Fruit fly (Drosophila melanogaster) whole organism, adult: Measurements from ENCODE around the gene CG7182.
A peak's percentile ranks its signal among the peaks of the same experiment; 100 is the strongest.

Experiments
- CG12768 ChIP-seq: fragments of 200-800 bp; sonication (Bioruptor generic); optimal IDR thresholded peaks from 2 replicates; lab custom pipeline; 2017; ENCODE audit warnings: missing biosample characterization, missing genetic modification characterization, mild to moderate bottlenecking, moderate library complexity, missing genetic modification reagents
- cic ChIP-seq: fragments of 200-800 bp; sonication (Bioruptor generic); optimal IDR thresholded peaks from 2 replicates; lab custom pipeline; 2017; ENCODE audit warnings: missing biosample characterization, mild to moderate bottlenecking, missing genetic modification characterization, moderate library complexity
- tj ChIP-seq: fragments of 200-800 bp; sonication (Bioruptor generic); optimal IDR thresholded peaks from 3 replicates; lab custom pipeline; 2017; ENCODE audit warnings: missing biosample characterization, mild to moderate bottlenecking, missing genetic modification characterization, moderate library complexity

- TF ChIP-seq CG12768, result peak; percentile 26
- no peak for TF ChIP-seq tj
- no peak for TF ChIP-seq cic (GFP tag; lab: Kevin White, UChicago)
These were observed 14.0 kb upstream of the CG7182 start for dm6 chr3L:8360063-8360642.
